Worm (Caenorhabditis elegans): ENCODE results near the gene T26A8.4.

Gene T26A8.4

ce11 chrIV:8431567-8432458 is 880 bp downstream of the T26A8.4 start (continued):
- peak; percentile 32 for TF ChIP-seq dpl-1 (GFP tag; optimal IDR thresholded peaks at IDR 0.05)
- no peak for TF ChIP-seq daf-8 (GFP tag; IDR thresholded peaks at IDR 0.05)
- TF ChIP-seq ces-1 (GFP tag; optimal IDR thresholded peaks at IDR 0.05) = no peak
- TF ChIP-seq ztf-11 (tag; optimal IDR thresholded peaks at IDR 0.05) = no peak
- TF ChIP-seq ceh-32 (tag; optimal IDR thresholded peaks at IDR 0.05; ENCODE audit: poor library complexity) = no peak
- peak in 1 of 2 experiments; percentile 93 for TF ChIP-seq unc-62 (GFP tag; optimal IDR thresholded peaks at IDR 0.05 in 1 of 2)
- peak; percentile 15 for TF ChIP-seq unc-62 (tag; optimal IDR thresholded peaks at IDR 0.05)
- TF ChIP-seq ctbp-1 (GFP tag; IDR thresholded peaks at IDR 0.05) = peak; percentile 41; the same call in 1 of the 2 replicates
- TF ChIP-seq dve-1 (tag; optimal IDR thresholded peaks at IDR 0.05; ENCODE audit: insufficient read depth) = peak; percentile 61
- peak; percentile 71; the same call in 1 of the 2 replicates for TF ChIP-seq zfp-3 (GFP tag; conservative IDR thresholded peaks at IDR 0.05)
- TF ChIP-seq F10B5.3 (tag; optimal IDR thresholded peaks at IDR 0.05) = no peak
- TF ChIP-seq T20F7.1 (GFP tag; optimal IDR thresholded peaks at IDR 0.05) = peak; percentile 45
- TF ChIP-seq mdl-1 (tag; optimal IDR thresholded peaks at IDR 0.05) = peak; percentile 61 to 91
- no peak for TF ChIP-seq pqm-1 (tag; optimal IDR thresholded peaks at IDR 0.05)
- no peak for TF ChIP-seq nhr-77 (tag; optimal IDR thresholded peaks at IDR 0.05)
- TF ChIP-seq fkh-10 (GFP tag; optimal IDR thresholded peaks at IDR 0.05) = no peak
- peak; percentile 27 for TF ChIP-seq nhr-111 (GFP tag; optimal IDR thresholded peaks at IDR 0.05)
- TF ChIP-seq Y105C5A.15 (GFP tag; IDR thresholded peaks at IDR 0.05) = peak; percentile 95
- peak; percentile 68 for TF ChIP-seq dmd-6 (GFP tag; IDR thresholded peaks at IDR 0.05)
- peak; percentile 73 for TF ChIP-seq lin-39 (tag; optimal IDR thresholded peaks at IDR 0.05)
- peak; percentile 60 for TF ChIP-seq ceh-20 (GFP tag; IDR thresholded peaks at IDR 0.05)
- TF ChIP-seq zfp-2 (tag; optimal IDR thresholded peaks at IDR 0.05) = no peak
- no peak for TF ChIP-seq aly-2 (tag; optimal IDR thresholded peaks at IDR 0.05)
- no peak for TF ChIP-seq nhr-48 (tag; optimal IDR thresholded peaks at IDR 0.05)
- TF ChIP-seq vab-7 (GFP tag; IDR thresholded peaks at IDR 0.05) = peak; percentile 49
- TF ChIP-seq lin-13 (GFP tag; optimal IDR thresholded peaks at IDR 0.05) = peak; percentile 55
- TF ChIP-seq nhr-28 (tag; optimal IDR thresholded peaks at IDR 0.05) = peak; percentile 59
- no peak for TF ChIP-seq F44E2.7 (GFP tag; IDR thresholded peaks at IDR 0.05)
- no peak for TF ChIP-seq nhr-237 (tag; optimal IDR thresholded peaks at IDR 0.05)
- TF ChIP-seq spr-3 (GFP tag; optimal IDR thresholded peaks at IDR 0.05) = peak; percentile 42
- TF ChIP-seq lin-1 (GFP tag; IDR thresholded peaks at IDR 0.05) = peak; percentile 70
- TF ChIP-seq nhr-6 (tag; optimal IDR thresholded peaks at IDR 0.05) = peak; percentile 38
- peak; percentile 71; the same call in 1 of the 2 replicates for TF ChIP-seq D1046.2 (GFP tag; IDR thresholded peaks at IDR 0.05)
- peak; percentile 65 for TF ChIP-seq php-3 (GFP tag; IDR thresholded peaks at IDR 0.05)
- no peak for TF ChIP-seq attf-4 (tag; optimal IDR thresholded peaks at IDR 0.05)
- TF ChIP-seq nhr-25 (tag; optimal IDR thresholded peaks at IDR 0.05; ENCODE audit: borderline replicate concordance, insufficient read depth) = no peak
- TF ChIP-seq nhr-42 (GFP tag; IDR thresholded peaks at IDR 0.05) = peak; percentile 92
- no peak for TF ChIP-seq daf-19 (GFP tag; conservative IDR thresholded peaks at IDR 0.05)
- peak; percentile 82 for TF ChIP-seq arid-1 (GFP tag; conservative IDR thresholded peaks at IDR 0.05)
- peak; percentile 93 for TF ChIP-seq mxl-3 (GFP tag; optimal IDR thresholded peaks at IDR 0.05)
- 0 out of 2 replicates have a peak, but pooled peaks have one; percentile 15 for TF ChIP-seq zip-11 (GFP tag; IDR thresholded peaks at IDR 0.05)
- TF ChIP-seq dmd-9 (GFP tag; IDR thresholded peaks at IDR 0.05) = no peak; the same call in 1 of the 2 replicates
- peak; percentile 34; the same call in 1 of the 2 replicates for TF ChIP-seq tra-1 (GFP tag; IDR thresholded peaks at IDR 0.05)
- TF ChIP-seq duxl-1 (tag; optimal IDR thresholded peaks at IDR 0.05; ENCODE audit: poor library complexity) = peak; percentile 49
- no peak for TF ChIP-seq F26F4.8 (GFP tag; conservative IDR thresholded peaks at IDR 0.05)
- TF ChIP-seq T26A8.4 (GFP tag; IDR thresholded peaks at IDR 0.05) = no peak
- peak; percentile 79 for TF ChIP-seq hlh-11 (tag; optimal IDR thresholded peaks at IDR 0.05)
- peak in 1 of 2 experiments; percentile 29 for TF ChIP-seq hif-1 (tag; optimal IDR thresholded peaks at IDR 0.05)

All from whole organism, L4 larva.